Worm (Caenorhabditis elegans) whole organism, L2 larva: ENCODE data around the gene clc-6.

Experiments used
- C34F6.9 ChIP-seq: fragments of 150-350 bp; optimal IDR thresholded peaks from 2 replicates; lab custom pipeline; 2014; ENCODE audit warnings: missing biosample characterization, missing genetic modification characterization
- F13H6.1 ChIP-seq: sonication (generic microtip); optimal IDR thresholded peaks from 2 replicates; lab custom pipeline; 2016; ENCODE audit warnings: missing genetic modification characterization, missing compliant biosample characterization
- R02D3.7 ChIP-seq: fragments of 150-350 bp; optimal IDR thresholded peaks from 2 replicates; lab custom pipeline; 2014; ENCODE audit warnings: missing biosample characterization, missing genetic modification characterization
- Y55F3AM.14 ChIP-seq: fragments of 200-800 bp; sonication (Bioruptor generic); optimal IDR thresholded peaks from 2 replicates; lab custom pipeline; 2018; ENCODE audit warnings: mild to moderate bottlenecking, missing genetic modification characterization, missing compliant biosample characterization
- ZK546.5 ChIP-seq: sonication (generic microtip); optimal IDR thresholded peaks from 2 replicates; lab custom pipeline; 2017; ENCODE audit warnings: missing biosample characterization, missing genetic modification characterization
- alr-1 ChIP-seq: fragments of 150-350 bp; optimal IDR thresholded peaks from 2 replicates; lab custom pipeline; 2014; ENCODE audit warnings: missing biosample characterization, missing genetic modification characterization
- aly-2 ChIP-seq: fragments of 150-350 bp; optimal IDR thresholded peaks from 2 replicates; lab custom pipeline; 2014; ENCODE audit warnings: missing biosample characterization, missing genetic modification characterization
- ama-1 ChIP-seq: fragments of 150-350 bp; optimal IDR thresholded peaks from 2 replicates; lab custom pipeline; 2018; ENCODE audit warnings: inconsistent platforms
- blmp-1 ChIP-seq: sonication (generic microtip); optimal IDR thresholded peaks from 2 replicates; lab custom pipeline; 2017; ENCODE audit warnings: missing genetic modification characterization, mild to moderate bottlenecking, missing compliant biosample characterization, antibody characterized with exemption, moderate library complexity; ENCODE audit not compliant: insufficient read depth
- ceh-16 ChIP-seq: fragments of 150-350 bp; optimal IDR thresholded peaks from 2 replicates; lab custom pipeline; 2014; ENCODE audit warnings: missing biosample characterization, missing genetic modification characterization
- ceh-82 ChIP-seq: fragments of 150-350 bp; optimal IDR thresholded peaks from 2 replicates; lab custom pipeline; 2014; ENCODE audit warnings: missing biosample characterization, missing genetic modification characterization
- crh-2 ChIP-seq: sonication (generic microtip); optimal IDR thresholded peaks from 2 replicates; lab custom pipeline; 2017; ENCODE audit warnings: missing biosample characterization, missing genetic modification characterization
- dmd-4 ChIP-seq: sonication (generic microtip); optimal IDR thresholded peaks from 2 replicates; lab custom pipeline; 2017; ENCODE audit warnings: missing biosample characterization, missing genetic modification characterization
- egl-27 ChIP-seq: sonication (generic microtip); optimal IDR thresholded peaks from 3 replicates; lab custom pipeline; 2017; ENCODE audit warnings: missing biosample characterization, missing genetic modification reagents, missing genetic modification characterization
- elt-3 ChIP-seq: sonication (generic microtip); optimal IDR thresholded peaks from 2 replicates; lab custom pipeline; 2017; ENCODE audit warnings: missing biosample characterization, missing genetic modification characterization
- lin-11 ChIP-seq: fragments of 150-350 bp; sonication (generic microtip); optimal IDR thresholded peaks from 2 replicates; lab custom pipeline; 2014; ENCODE audit warnings: missing biosample characterization, missing genetic modification characterization, inconsistent platforms, mixed read lengths
- lin-13 ChIP-seq: fragments of 150-350 bp; optimal IDR thresholded peaks from 2 replicates; lab custom pipeline; 2014; ENCODE audit warnings: missing biosample characterization, missing genetic modification reagents, missing genetic modification characterization
- lsy-2 ChIP-seq, 2 experiments: fragments of 150-350 bp in 1 of 2; sonication (generic microtip) in 1 of 2; optimal IDR thresholded peaks; 2 replicates each; lab custom pipeline; 2014 to 2017; ENCODE audit warnings: missing biosample characterization in 2 of 2, missing genetic modification characterization in 2 of 2
- mab-5 ChIP-seq: fragments of 150-350 bp; optimal IDR thresholded peaks from 2 replicates; lab custom pipeline; 2014; ENCODE audit warnings: missing biosample characterization, missing genetic modification characterization
- mbf-1 ChIP-seq: sonication (generic microtip); optimal IDR thresholded peaks from 2 replicates; lab custom pipeline; 2017; ENCODE audit warnings: missing biosample characterization, missing genetic modification characterization
- mdl-1 ChIP-seq, 2 experiments: fragments of 150-350 bp in 1 of 2; sonication (generic microtip) in 1 of 2; optimal IDR thresholded peaks; 2 replicates each; lab custom pipeline; 2017; ENCODE audit warnings: missing biosample characterization in 2 of 2, missing genetic modification characterization in 2 of 2
- nhr-11 ChIP-seq: fragments of 150-350 bp; optimal IDR thresholded peaks from 2 replicates; lab custom pipeline; 2014; ENCODE audit warnings: missing biosample characterization, missing genetic modification characterization
- nhr-12 ChIP-seq: fragments of 150-350 bp; optimal IDR thresholded peaks from 2 replicates; lab custom pipeline; 2014; ENCODE audit warnings: missing biosample characterization, missing genetic modification characterization
- nhr-21 ChIP-seq: fragments of 150-350 bp; optimal IDR thresholded peaks from 2 replicates; lab custom pipeline; 2014; ENCODE audit warnings: missing biosample characterization, missing genetic modification characterization
- nhr-23 ChIP-seq: fragments of 150-350 bp; optimal IDR thresholded peaks from 2 replicates; lab custom pipeline; 2014; ENCODE audit warnings: missing biosample characterization, missing genetic modification reagents, missing genetic modification characterization
- nhr-237 ChIP-seq: fragments of 150-350 bp; optimal IDR thresholded peaks from 2 replicates; lab custom pipeline; 2014; ENCODE audit warnings: missing biosample characterization, missing genetic modification characterization
- nhr-25 ChIP-seq: fragments of 150-350 bp; sonication (generic microtip); optimal IDR thresholded peaks from 3 replicates; lab custom pipeline; 2014; ENCODE audit warnings: missing biosample characterization, missing genetic modification characterization
- nhr-6 ChIP-seq: fragments of 150-350 bp; optimal IDR thresholded peaks from 2 replicates; lab custom pipeline; 2014; ENCODE audit warnings: missing biosample characterization, missing genetic modification characterization
- nhr-77 ChIP-seq: fragments of 150-350 bp; optimal IDR thresholded peaks from 2 replicates; lab custom pipeline; 2014; ENCODE audit warnings: missing biosample characterization, missing genetic modification characterization
- sem-4 ChIP-seq: fragments of 150-350 bp; optimal IDR thresholded peaks from 2 replicates; lab custom pipeline; 2014; ENCODE audit warnings: missing biosample characterization, missing genetic modification reagents, missing genetic modification characterization
- skn-1 ChIP-seq: sonication (generic microtip); optimal IDR thresholded peaks from 2 replicates; lab custom pipeline; 2017; ENCODE audit warnings: missing biosample characterization, missing genetic modification characterization
- sma-3 ChIP-seq: sonication (generic microtip); optimal IDR thresholded peaks from 2 replicates; lab custom pipeline; 2016; ENCODE audit warnings: missing genetic modification reagents, missing genetic modification characterization, missing compliant biosample characterization
- sma-9 ChIP-seq, 2 experiments: fragments of 150-350 bp in 1 of 2; sonication (generic microtip) in 1 of 2; optimal IDR thresholded peaks; 2 replicates each; lab custom pipeline; 2014 to 2016; ENCODE audit warnings: missing genetic modification characterization in 2 of 2, mild to moderate bottlenecking in 1 of 2, missing biosample characterization in 1 of 2, missing compliant biosample characterization in 1 of 2, missing genetic modification reagents in 1 of 2, moderate library complexity in 1 of 2
- snpc-4 ChIP-seq: fragments of 150-350 bp; optimal IDR thresholded peaks from 2 replicates; lab custom pipeline; 2014; ENCODE audit warnings: missing biosample characterization, missing genetic modification characterization
- unc-39 ChIP-seq: fragments of 150-350 bp; optimal IDR thresholded peaks from 2 replicates; lab custom pipeline; 2014; ENCODE audit warnings: missing biosample characterization, missing genetic modification characterization
- unc-55 ChIP-seq: fragments of 150-350 bp; sonication (generic microtip); optimal IDR thresholded peaks from 3 replicates; lab custom pipeline; 2014; ENCODE audit warnings: missing biosample characterization, missing genetic modification reagents, missing genetic modification characterization
- zag-1 ChIP-seq: fragments of 150-350 bp; optimal IDR thresholded peaks from 2 replicates; lab custom pipeline; 2014; ENCODE audit warnings: missing biosample characterization, missing genetic modification characterization
- ztf-11 ChIP-seq: sonication (generic microtip); optimal IDR thresholded peaks from 2 replicates; lab custom pipeline; 2017; ENCODE audit warnings: missing biosample characterization, missing genetic modification characterization
- ztf-4 ChIP-seq: fragments of 150-350 bp; optimal IDR thresholded peaks from 2 replicates; lab custom pipeline; 2014; ENCODE audit warnings: missing biosample characterization, missing genetic modification characterization

Gene clc-6

ce11 chrV:11148971-11149370, 47.0 kb downstream of the clc-6 start:
- peak; percentile 4 for TF ChIP-seq nhr-25 (tag; lab: Kevin White, UChicago)
- no peak for TF ChIP-seq egl-27 (tag; lab: Kevin White, UChicago)

- TF ChIP-seq ceh-82 (tag; lab: Kevin White, UChicago) (no peak), nhr-21 (tag; lab: Kevin White, UChicago) (peak; percentile 84), lin-13 (GFP tag; lab: Kevin White, UChicago) (peak; percentile 14), nhr-25 (tag; lab: Kevin White, UChicago) (peak; percentile 74), sma-3 (GFP tag; lab: Kevin White, UChicago) (peak; percentile 62)
Measured at ce11 chrV:11147780-11148144, 48.2 kb downstream of the clc-6 start.

ce11 chrV:11146958-11147779, 48.8 kb downstream of the clc-6 start, which contains the start of the genes T19C4.24 and nlp-33:
Gene T19C4.24 (minus strand): TSS chrV:11147008.
Gene nlp-33 (plus strand): TSS chrV:11147346.
- peak; percentile 94 for TF ChIP-seq ama-1 (lab: Kevin White, UChicago)
- no peak for TF ChIP-seq ceh-82 (tag; lab: Kevin White, UChicago)
- TF ChIP-seq elt-3 (tag; lab: Kevin White, UChicago) = no peak
- TF ChIP-seq ztf-4 (tag; lab: Kevin White, UChicago) = no peak
- TF ChIP-seq nhr-6 (tag; lab: Kevin White, UChicago) = no peak
- TF ChIP-seq nhr-25 (tag; lab: Kevin White, UChicago) = peak; percentile 87
- no peak for TF ChIP-seq aly-2 (tag; lab: Kevin White, UChicago)
- TF ChIP-seq nhr-237 (tag; lab: Kevin White, UChicago) = no peak
- TF ChIP-seq snpc-4 (tag; lab: Kevin White, UChicago) = no peak
- TF ChIP-seq skn-1 (tag; lab: Kevin White, UChicago) = no peak
- TF ChIP-seq crh-2 (tag; lab: Kevin White, UChicago) = peak; percentile 4
- TF ChIP-seq ztf-11 = no peak
- no peak for TF ChIP-seq nhr-23 (tag; lab: Kevin White, UChicago)
- no peak for TF ChIP-seq R02D3.7 (tag; lab: Kevin White, UChicago)
- peak; percentile 28 for TF ChIP-seq blmp-1 (tag; lab: Kevin White, UChicago)
- no peak for TF ChIP-seq sem-4
- no peak for TF ChIP-seq unc-39 (tag; lab: Kevin White, UChicago)
- TF ChIP-seq unc-55 (GFP tag; lab: Kevin White, UChicago) = no peak
- no peak for TF ChIP-seq ZK546.5 (tag; lab: Kevin White, UChicago)
- no peak for TF ChIP-seq mdl-1 (tag; optimal IDR thresholded peaks at IDR 0.05; lab: Kevin White, UChicago)
- TF ChIP-seq F13H6.1 (tag; lab: Kevin White, UChicago) = no peak
- no peak for TF ChIP-seq dmd-4 (tag; lab: Kevin White, UChicago)
- no peak for TF ChIP-seq nhr-11 (tag; lab: Kevin White, UChicago)
- no peak for TF ChIP-seq mbf-1 (tag; lab: Kevin White, UChicago)
- no peak for TF ChIP-seq alr-1 (tag; lab: Kevin White, UChicago)
- TF ChIP-seq lsy-2 (tag; optimal IDR thresholded peaks at IDR 0.05; lab: Kevin White, UChicago) = no peak
- no peak for TF ChIP-seq nhr-12 (tag; lab: Kevin White, UChicago)
- peak; percentile 37 for TF ChIP-seq sma-9 (GFP tag; optimal IDR thresholded peaks at IDR 0.05; lab: Kevin White, UChicago)
- TF ChIP-seq sma-9 (tag; optimal IDR thresholded peaks at IDR 0.05; lab: Kevin White, UChicago) = no peak
- TF ChIP-seq Y55F3AM.14 (GFP tag; lab: Kevin White, UChicago) = no peak
- TF ChIP-seq nhr-77 (tag; lab: Kevin White, UChicago) = no peak
- no peak for TF ChIP-seq mab-5
- TF ChIP-seq sma-3 (GFP tag; lab: Kevin White, UChicago) = peak; percentile 72
- no peak for TF ChIP-seq C34F6.9 (tag; lab: Kevin White, UChicago)
- no peak for TF ChIP-seq egl-27 (tag; lab: Kevin White, UChicago)
- TF ChIP-seq ceh-16 (tag; lab: Kevin White, UChicago) = no peak
- no peak for TF ChIP-seq nhr-21 (tag; lab: Kevin White, UChicago)
- no peak for TF ChIP-seq zag-1 (tag; lab: Kevin White, UChicago)
- TF ChIP-seq lin-11 (tag; lab: Kevin White, UChicago) = no peak
